Fruit fly (Drosophila melanogaster) whole organism, wandering third instar larva: ENCODE results near the gene mRpS9.

Experiments
- CG32264 ChIP-seq: fragments of 200-800 bp; sonication (Bioruptor generic); optimal IDR thresholded peaks from 2 replicates; lab custom pipeline; 2016; ENCODE audit warnings: missing biosample characterization, missing genetic modification characterization
- CG9705 ChIP-seq: fragments of 200-800 bp; sonication (Bioruptor generic); optimal IDR thresholded peaks from 2 replicates; lab custom pipeline; 2018; ENCODE audit warnings: missing biosample characterization, mild to moderate bottlenecking, missing genetic modification characterization
- Dfd ChIP-seq: fragments of >200 bp; optimal IDR thresholded peaks from 2 replicates; lab custom pipeline; 2017; ENCODE audit warnings: missing biosample characterization, missing genetic modification characterization
- HLH106 ChIP-seq: fragments of 200-800 bp; optimal IDR thresholded peaks from 3 replicates; lab custom pipeline; 2019; ENCODE audit warnings: missing biosample characterization, mild to moderate bottlenecking, missing genetic modification characterization, moderate library complexity
- Mio ChIP-seq: sonication (Bioruptor generic); optimal IDR thresholded peaks from 2 replicates; lab custom pipeline; 2016; ENCODE audit warnings: missing biosample characterization, missing genetic modification characterization
- dmrt93B ChIP-seq: fragments of 200-800 bp; sonication (Bioruptor generic); optimal IDR thresholded peaks from 2 replicates; lab custom pipeline; 2018; ENCODE audit warnings: missing biosample characterization, mild to moderate bottlenecking, missing genetic modification characterization
- foxo ChIP-seq, 2 experiments: fragments of 200-800 bp; sonication (Bioruptor generic); optimal IDR thresholded peaks; 2 replicates in 1 of 2; 3 replicates in 1 of 2; lab custom pipeline; 2016 to 2017; ENCODE audit warnings: missing biosample characterization in 2 of 2, missing genetic modification characterization in 2 of 2
- h ChIP-seq: fragments of 200-800 bp; sonication (Bioruptor generic); optimal IDR thresholded peaks from 3 replicates; lab custom pipeline; 2016; ENCODE audit warnings: missing biosample characterization, mild to moderate bottlenecking, missing genetic modification characterization
- lola ChIP-seq: fragments of >200 bp; optimal IDR thresholded peaks from 2 replicates; lab custom pipeline; 2017; ENCODE audit warnings: missing biosample characterization, missing genetic modification characterization
- usp ChIP-seq: fragments of >200 bp; optimal IDR thresholded peaks from 2 replicates; lab custom pipeline; 2017; ENCODE audit warnings: missing biosample characterization, missing genetic modification characterization

- TF ChIP-seq usp (GFP tag; lab: Kevin White, UChicago) (no peak), HLH106 (tag; lab: Kevin White, UChicago) (no peak), foxo (GFP tag; optimal IDR thresholded peaks at IDR 0.05; lab: Kevin White, UChicago) (no peak), lola (GFP tag; lab: Kevin White, UChicago) (no peak), Dfd (GFP tag; lab: Kevin White, UChicago) (no peak), h (no peak), Mio (GFP tag; lab: Kevin White, UChicago) (no peak), CG9705 (GFP tag; lab: Kevin White, UChicago) (no peak), dmrt93B (GFP tag; lab: Kevin White, UChicago) (no peak), CG32264 (GFP tag; lab: Kevin White, UChicago) (no peak)
Observed at dm6 chr3R:7894586-7894985, 7.9 kb downstream of the mRpS9 start.
